Worm (Caenorhabditis elegans): ENCODE results near the gene F53B7.7.

- no peak for TF ChIP-seq him-1 (tag; optimal IDR thresholded peaks at IDR 0.05)
- no peak for TF ChIP-seq dao-5 (tag; optimal IDR thresholded peaks at IDR 0.05)
- TF ChIP-seq W03F9.2 (tag; optimal IDR thresholded peaks at IDR 0.05): no peak
Measured at ce11 chrV:11002434-11002833, 3.5 kb downstream of the F53B7.7 start, which contains the start of gene F53B7.4.

Measured in whole organism, L4/young adult.